Fruit fly (Drosophila melanogaster): ENCODE data around the gene CG3061.

The CG3061 gene

DNA sequence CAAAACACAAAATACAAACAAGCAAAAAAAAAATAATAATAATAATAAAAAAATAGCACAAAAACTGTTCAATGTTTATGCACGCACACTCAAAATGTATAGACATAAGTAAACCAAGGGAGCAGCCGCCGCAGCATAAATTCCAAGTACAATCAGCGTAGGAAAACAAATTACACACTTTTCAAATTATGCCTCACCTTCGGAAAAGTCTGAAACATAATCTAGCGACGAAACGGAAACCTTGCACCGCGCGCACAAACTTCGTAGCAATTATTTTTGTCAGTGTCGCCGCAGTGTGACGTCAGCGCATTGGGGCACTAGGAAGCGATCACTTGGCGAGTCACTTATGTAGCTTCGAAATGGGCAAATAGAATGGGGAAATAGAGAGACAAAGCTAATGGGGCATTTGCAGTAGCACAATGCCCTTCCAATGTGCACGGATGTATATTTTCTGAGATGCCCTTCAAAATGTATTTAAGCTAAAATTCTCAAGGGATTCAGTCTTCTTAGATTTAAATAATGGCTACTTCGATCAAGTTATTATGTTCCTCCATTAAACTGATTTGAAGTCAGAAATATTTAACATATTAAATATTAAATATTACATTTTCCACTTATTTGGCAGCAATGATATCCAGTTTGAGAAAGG is 15.3 kb upstream of the CG3061 start (continued):
- peak in 1 of 2 experiments; percentile 39 for TF ChIP-seq bsh (GFP tag; optimal IDR thresholded peaks at IDR 0.05)
- TF ChIP-seq bowl (GFP tag; IDR thresholded peaks at IDR 0.05), result peak; percentile 17; the same call in 1 of the 2 replicates
- peak in 1 of 2 experiments; percentile 78 for TF ChIP-seq Eip74EF (GFP tag; optimal IDR thresholded peaks at IDR 0.05)
- no peak for TF ChIP-seq hkb (optimal IDR thresholded peaks at IDR 0.05)
- peak; percentile 76 for TF ChIP-seq hkb (GFP tag; IDR thresholded peaks at IDR 0.05)
- TF ChIP-seq esg (GFP tag; conservative IDR thresholded peaks at IDR 0.05), result peak; percentile 46
- TF ChIP-seq ind (GFP tag; optimal IDR thresholded peaks at IDR 0.05), result peak; percentile 64
- TF ChIP-seq Ssrp (tag; optimal IDR thresholded peaks at IDR 0.05), result peak; percentile 17
- peak; percentile 13 for TF ChIP-seq scrt (GFP tag; optimal IDR thresholded peaks at IDR 0.05)
- no peak for TF ChIP-seq MBD-R2 (GFP tag; IDR thresholded peaks at IDR 0.05)
- TF ChIP-seq CG9797 (GFP tag; optimal IDR thresholded peaks at IDR 0.05), result no peak
- peak; percentile 5 for TF ChIP-seq CG4617 (GFP tag; optimal IDR thresholded peaks at IDR 0.05; ENCODE audit: borderline replicate concordance)
- TF ChIP-seq CG10462 (GFP tag; optimal IDR thresholded peaks at IDR 0.05), result peak; percentile 30
- no peak for TF ChIP-seq hth (optimal IDR thresholded peaks at IDR 0.05)
- TF ChIP-seq CG5953 (GFP tag; IDR thresholded peaks at IDR 0.05), result peak; percentile 29; the same call in 1 of the 2 replicates
- peak; percentile 43 for TF ChIP-seq Ada2b (GFP tag; IDR thresholded peaks at IDR 0.05)
- TF ChIP-seq repo (GFP tag; optimal IDR thresholded peaks at IDR 0.05), result peak; percentile 57
- TF ChIP-seq Ptx1 (GFP tag; IDR thresholded peaks at IDR 0.05), result peak; percentile 66
- no peak for TF ChIP-seq Sry-β (GFP tag; optimal IDR thresholded peaks at IDR 0.05)
- peak; percentile 37 to 71 for TF ChIP-seq dpn (GFP tag; optimal IDR thresholded peaks at IDR 0.05)
- TF ChIP-seq HLH54F (GFP tag; optimal IDR thresholded peaks at IDR 0.05), result peak; percentile 33
- TF ChIP-seq CG12299 (tag; optimal IDR thresholded peaks at IDR 0.05), result peak; percentile 17
- TF ChIP-seq oc (tag; optimal IDR thresholded peaks at IDR 0.05), result peak; percentile 50
- no peak for TF ChIP-seq luna (GFP tag; optimal IDR thresholded peaks at IDR 0.05)
- TF ChIP-seq yki (optimal IDR thresholded peaks at IDR 0.05), result no peak
- TF ChIP-seq Ets65A (GFP tag), result peak; percentile 95
- TF ChIP-seq CG11723 (GFP tag; optimal IDR thresholded peaks at IDR 0.05), result no peak
- peak; percentile 22 for TF ChIP-seq CG6854 (GFP tag; optimal IDR thresholded peaks at IDR 0.05)
- TF ChIP-seq toy (GFP tag; IDR thresholded peaks at IDR 0.05), result no peak
- TF ChIP-seq zfh1 (GFP tag; IDR thresholded peaks at IDR 0.05), result peak; percentile 51; the same call in 2 of the 3 replicates
- peak; percentile 20 for TF ChIP-seq disco-r (GFP tag; optimal IDR thresholded peaks at IDR 0.05)
- peak; percentile 33 for TF ChIP-seq CG12219 (GFP tag; optimal IDR thresholded peaks at IDR 0.05)
- no peak for TF ChIP-seq trem (tag; optimal IDR thresholded peaks at IDR 0.05)
- TF ChIP-seq Hr51 (GFP tag; optimal IDR thresholded peaks at IDR 0.05), result peak in 1 of 2 experiments; percentile 70
- peak; percentile 16 for TF ChIP-seq NC2β (GFP tag; optimal IDR thresholded peaks at IDR 0.05)
- TF ChIP-seq CHES-1-like (GFP tag; optimal IDR thresholded peaks at IDR 0.05), result no peak
- TF ChIP-seq sug (tag; optimal IDR thresholded peaks at IDR 0.05), result peak; percentile 41
- peak; percentile 18 for TF ChIP-seq CG10267 (tag; optimal IDR thresholded peaks at IDR 0.05)
- no peak for TF ChIP-seq BEAF-32 (GFP tag; optimal IDR thresholded peaks at IDR 0.05)
- peak; percentile 76 for TF ChIP-seq sob (GFP tag; IDR thresholded peaks at IDR 0.05)
- no peak for TF ChIP-seq CG2202 (tag; optimal IDR thresholded peaks at IDR 0.05)
- TF ChIP-seq fd96Cb (tag; optimal IDR thresholded peaks at IDR 0.05), result peak; percentile 46
- TF ChIP-seq CG8924 (tag; optimal IDR thresholded peaks at IDR 0.05), result peak; percentile 52
- TF ChIP-seq CG1792 (GFP tag; optimal IDR thresholded peaks at IDR 0.05), result no peak
- peak; percentile 66 for TF ChIP-seq cwo (GFP tag; optimal IDR thresholded peaks at IDR 0.05)
- no peak for TF ChIP-seq D (optimal IDR thresholded peaks at IDR 0.05)
- TF ChIP-seq D (GFP tag; optimal IDR thresholded peaks at IDR 0.05), result peak; percentile 42
- TF ChIP-seq org-1 (GFP tag; optimal IDR thresholded peaks at IDR 0.05), result peak; percentile 42
- TF ChIP-seq sens-2 (GFP tag; IDR thresholded peaks at IDR 0.05), result peak; percentile 54; the same call in 1 of the 2 replicates
- TF ChIP-seq CG10321 (GFP tag; IDR thresholded peaks at IDR 0.05), result peak; percentile 33; the same call in 1 of the 2 replicates
- peak; percentile 65 for TF ChIP-seq CG30403 (GFP tag; optimal IDR thresholded peaks at IDR 0.05)
